Fruit fly (Drosophila melanogaster): Measurements from ENCODE around the gene CG10418.

Gene CG10418

dm6 chr3L:12336339-12336738 is at the start of gene CG10418:
TSS of gene CG10418 (plus strand) at chr3L:12336676.
- TF ChIP-seq Dll (optimal IDR thresholded peaks at IDR 0.05) (no peak), usp (GFP tag; optimal IDR thresholded peaks at IDR 0.05) (no peak), pan (optimal IDR thresholded peaks at IDR 0.05) (no peak), CG8478 (optimal IDR thresholded peaks at IDR 0.05) (no peak), EcR (GFP tag; optimal IDR thresholded peaks at IDR 0.05) (no peak), psq (optimal IDR thresholded peaks at IDR 0.05) (no peak)

- TF ChIP-seq CG8478 (optimal IDR thresholded peaks at IDR 0.05) (no peak), EcR (GFP tag; optimal IDR thresholded peaks at IDR 0.05) (no peak)
Observed at dm6 chr3L:12287370-12287769, 49.1 kb upstream of the CG10418 start.

dm6 chr3L:12289664-12290063 is 46.8 kb upstream of the CG10418 start:
- no peak for TF ChIP-seq CG8478 (optimal IDR thresholded peaks at IDR 0.05)
- TF ChIP-seq pan (optimal IDR thresholded peaks at IDR 0.05): no peak
- no peak for TF ChIP-seq psq (optimal IDR thresholded peaks at IDR 0.05)
- TF ChIP-seq usp (GFP tag; optimal IDR thresholded peaks at IDR 0.05): no peak
- TF ChIP-seq EcR (GFP tag; optimal IDR thresholded peaks at IDR 0.05): no peak
- TF ChIP-seq Dll (optimal IDR thresholded peaks at IDR 0.05): no peak

- TF ChIP-seq pan (optimal IDR thresholded peaks at IDR 0.05) (no peak), psq (optimal IDR thresholded peaks at IDR 0.05) (no peak)
Observed at dm6 chr3L:12290556-12290955, 45.9 kb upstream of the CG10418 start.

dm6 chr3L:12294602-12295001 is 41.9 kb upstream of the CG10418 start:
- TF ChIP-seq pan (optimal IDR thresholded peaks at IDR 0.05) (no peak), CG8478 (optimal IDR thresholded peaks at IDR 0.05) (no peak), EcR (GFP tag; optimal IDR thresholded peaks at IDR 0.05) (no peak), usp (GFP tag; optimal IDR thresholded peaks at IDR 0.05) (no peak), Dll (optimal IDR thresholded peaks at IDR 0.05) (no peak), psq (optimal IDR thresholded peaks at IDR 0.05) (no peak)

dm6 chr3L:12296073-12296527 is 40.4 kb upstream of the CG10418 start, which contains the start of gene CG4328:
TSS of gene CG4328 (minus strand) at chr3L:12296123.
- TF ChIP-seq CG8478 (optimal IDR thresholded peaks at IDR 0.05) (no peak), Dll (optimal IDR thresholded peaks at IDR 0.05) (no peak)

- TF ChIP-seq CG8478 (optimal IDR thresholded peaks at IDR 0.05): no peak
- TF ChIP-seq Dll (optimal IDR thresholded peaks at IDR 0.05): no peak
- TF ChIP-seq psq (optimal IDR thresholded peaks at IDR 0.05): no peak
- no peak for TF ChIP-seq EcR (GFP tag; optimal IDR thresholded peaks at IDR 0.05)
- no peak for TF ChIP-seq pan (optimal IDR thresholded peaks at IDR 0.05)
- TF ChIP-seq usp (GFP tag; optimal IDR thresholded peaks at IDR 0.05): no peak
Observed at dm6 chr3L:12298092-12298491, 38.4 kb upstream of the CG10418 start.

- no peak for TF ChIP-seq Dll (optimal IDR thresholded peaks at IDR 0.05)
- no peak for TF ChIP-seq pan (optimal IDR thresholded peaks at IDR 0.05)
- no peak for TF ChIP-seq EcR (GFP tag; optimal IDR thresholded peaks at IDR 0.05)
- no peak for TF ChIP-seq CG8478 (optimal IDR thresholded peaks at IDR 0.05)
- TF ChIP-seq usp (GFP tag; optimal IDR thresholded peaks at IDR 0.05): no peak
- TF ChIP-seq psq (optimal IDR thresholded peaks at IDR 0.05): no peak
Observed at dm6 chr3L:12305896-12306295, 30.6 kb upstream of the CG10418 start.

dm6 chr3L:12310505-12310904 is 26.0 kb upstream of the CG10418 start, which contains the start of gene CG44355:
TSS of gene CG44355 (plus strand) at chr3L:12310805.
- no peak for TF ChIP-seq EcR (GFP tag; optimal IDR thresholded peaks at IDR 0.05)
- no peak for TF ChIP-seq Dll (optimal IDR thresholded peaks at IDR 0.05)
- TF ChIP-seq pan (optimal IDR thresholded peaks at IDR 0.05): no peak
- TF ChIP-seq usp (GFP tag; optimal IDR thresholded peaks at IDR 0.05): no peak
- no peak for TF ChIP-seq CG8478 (optimal IDR thresholded peaks at IDR 0.05)
- no peak for TF ChIP-seq psq (optimal IDR thresholded peaks at IDR 0.05)

dm6 chr3L:12313280-12313679 is 23.2 kb upstream of the CG10418 start:
- TF ChIP-seq EcR (GFP tag; optimal IDR thresholded peaks at IDR 0.05): no peak
- TF ChIP-seq usp (GFP tag; optimal IDR thresholded peaks at IDR 0.05): no peak
- TF ChIP-seq Dll (optimal IDR thresholded peaks at IDR 0.05): no peak
- no peak for TF ChIP-seq pan (optimal IDR thresholded peaks at IDR 0.05)
- no peak for TF ChIP-seq psq (optimal IDR thresholded peaks at IDR 0.05)
- no peak for TF ChIP-seq CG8478 (optimal IDR thresholded peaks at IDR 0.05)

dm6 chr3L:12319782-12320181 is 16.7 kb upstream of the CG10418 start:
- TF ChIP-seq EcR (GFP tag; optimal IDR thresholded peaks at IDR 0.05): no peak
- no peak for TF ChIP-seq usp (GFP tag; optimal IDR thresholded peaks at IDR 0.05)
- TF ChIP-seq CG8478 (optimal IDR thresholded peaks at IDR 0.05): no peak
- no peak for TF ChIP-seq Dll (optimal IDR thresholded peaks at IDR 0.05)
- TF ChIP-seq pan (optimal IDR thresholded peaks at IDR 0.05): no peak
- no peak for TF ChIP-seq psq (optimal IDR thresholded peaks at IDR 0.05)

dm6 chr3L:12328781-12329282 is 7.6 kb upstream of the CG10418 start, which contains the start of gene Lmx1a:
TSS of gene Lmx1a (plus strand) at chr3L:12329232.
- TF ChIP-seq Dll (optimal IDR thresholded peaks at IDR 0.05) (no peak), psq (optimal IDR thresholded peaks at IDR 0.05) (no peak), CG8478 (optimal IDR thresholded peaks at IDR 0.05) (no peak), usp (GFP tag; optimal IDR thresholded peaks at IDR 0.05) (no peak), EcR (GFP tag; optimal IDR thresholded peaks at IDR 0.05) (no peak), pan (optimal IDR thresholded peaks at IDR 0.05) (no peak)

dm6 chr3L:12329549-12329948 is 6.9 kb upstream of the CG10418 start:
- no peak for TF ChIP-seq Dll (optimal IDR thresholded peaks at IDR 0.05)
- no peak for TF ChIP-seq psq (optimal IDR thresholded peaks at IDR 0.05)
- no peak for TF ChIP-seq usp (GFP tag; optimal IDR thresholded peaks at IDR 0.05)
- no peak for TF ChIP-seq CG8478 (optimal IDR thresholded peaks at IDR 0.05)
- TF ChIP-seq pan (optimal IDR thresholded peaks at IDR 0.05): no peak
- TF ChIP-seq EcR (GFP tag; optimal IDR thresholded peaks at IDR 0.05): no peak
